Worm (Caenorhabditis elegans) whole organism, L3 larva: ENCODE measurements around the gene C35C5.10.
A peak's percentile ranks its signal among the peaks of the same experiment; 100 is the strongest.

Experiments used
- R02D3.7 ChIP-seq: fragments of 150-350 bp; optimal IDR thresholded peaks from 2 replicates; lab custom pipeline; 2014; ENCODE audit warnings: missing biosample characterization, missing genetic modification characterization
- ZK546.5 ChIP-seq: sonication (generic microtip); optimal IDR thresholded peaks from 2 replicates; lab custom pipeline; 2017; ENCODE audit warnings: missing biosample characterization, missing genetic modification characterization
- aly-2 ChIP-seq: fragments of 150-350 bp; optimal IDR thresholded peaks from 2 replicates; lab custom pipeline; 2014; ENCODE audit warnings: missing biosample characterization, missing genetic modification characterization
- ama-1 ChIP-seq: fragments of 150-350 bp; optimal IDR thresholded peaks from 2 replicates; lab custom pipeline; 2018
- ceh-16 ChIP-seq: sonication (generic microtip); optimal IDR thresholded peaks from 2 replicates; lab custom pipeline; 2017; ENCODE audit warnings: missing biosample characterization, missing genetic modification characterization
- ceh-28 ChIP-seq: fragments of 150-350 bp; optimal IDR thresholded peaks from 2 replicates; lab custom pipeline; 2014; ENCODE audit warnings: missing biosample characterization, missing genetic modification reagents, missing genetic modification characterization
- ceh-9 ChIP-seq: sonication (generic microtip); optimal IDR thresholded peaks from 2 replicates; lab custom pipeline; 2018; ENCODE audit warnings: missing biosample characterization, missing genetic modification characterization
- daf-12 ChIP-seq: fragments of 150-350 bp; optimal IDR thresholded peaks from 2 replicates; lab custom pipeline; 2014; ENCODE audit warnings: missing biosample characterization, missing genetic modification reagents, missing genetic modification characterization
- egl-5 ChIP-seq: fragments of 150-350 bp; optimal IDR thresholded peaks from 2 replicates; lab custom pipeline; 2017; ENCODE audit warnings: missing biosample characterization, missing genetic modification reagents, missing genetic modification characterization, inconsistent platforms
- elt-2 ChIP-seq: sonication (generic microtip); optimal IDR thresholded peaks from 2 replicates; lab custom pipeline; 2016; ENCODE audit warnings: missing genetic modification reagents, mild to moderate bottlenecking, missing genetic modification characterization, missing compliant biosample characterization
- fkh-10 ChIP-seq: sonication (generic microtip); optimal IDR thresholded peaks from 2 replicates; lab custom pipeline; 2017; ENCODE audit warnings: missing biosample characterization, missing genetic modification reagents, missing genetic modification characterization
- fkh-2 ChIP-seq: fragments of 150-350 bp; optimal IDR thresholded peaks from 2 replicates; lab custom pipeline; 2014; ENCODE audit warnings: missing biosample characterization, missing genetic modification reagents, missing genetic modification characterization
- fos-1 ChIP-seq: fragments of 150-350 bp; optimal IDR thresholded peaks from 2 replicates; lab custom pipeline; 2014; ENCODE audit warnings: missing biosample characterization, missing genetic modification characterization
- jun-1 ChIP-seq: fragments of 150-350 bp; optimal IDR thresholded peaks from 2 replicates; lab custom pipeline; 2014; ENCODE audit warnings: missing biosample characterization, missing genetic modification reagents, missing genetic modification characterization
- lin-15B ChIP-seq: fragments of 150-350 bp; optimal IDR thresholded peaks from 2 replicates; lab custom pipeline; 2014; ENCODE audit warnings: missing biosample characterization, missing genetic modification characterization
- lin-39 ChIP-seq: fragments of 150-350 bp; optimal IDR thresholded peaks from 2 replicates; lab custom pipeline; 2018; ENCODE audit warnings: missing biosample characterization, missing genetic modification reagents, missing genetic modification characterization
- lsy-12 ChIP-seq: sonication (generic microtip); optimal IDR thresholded peaks from 2 replicates; lab custom pipeline; 2016; ENCODE audit warnings: mild to moderate bottlenecking, missing genetic modification characterization, missing compliant biosample characterization
- mdl-1 ChIP-seq: fragments of 150-350 bp; optimal IDR thresholded peaks from 2 replicates; lab custom pipeline; 2014; ENCODE audit warnings: missing biosample characterization, missing genetic modification characterization
- nfya-1 ChIP-seq: sonication (generic microtip); optimal IDR thresholded peaks from 2 replicates; lab custom pipeline; 2017; ENCODE audit warnings: missing genetic modification characterization, mild to moderate bottlenecking, missing compliant biosample characterization, antibody characterized with exemption, moderate library complexity; ENCODE audit not compliant: insufficient read depth
- nhr-11 ChIP-seq: fragments of 150-350 bp; optimal IDR thresholded peaks from 2 replicates; lab custom pipeline; 2014; ENCODE audit warnings: missing biosample characterization, missing genetic modification characterization
- nhr-12 ChIP-seq: fragments of 150-350 bp; optimal IDR thresholded peaks from 2 replicates; lab custom pipeline; 2014; ENCODE audit warnings: missing biosample characterization, missing genetic modification characterization
- nhr-23 ChIP-seq: fragments of 150-350 bp; optimal IDR thresholded peaks from 2 replicates; lab custom pipeline; 2014; ENCODE audit warnings: missing biosample characterization, missing genetic modification reagents, missing genetic modification characterization
- nhr-237 ChIP-seq: fragments of 150-350 bp; optimal IDR thresholded peaks from 2 replicates; lab custom pipeline; 2014; ENCODE audit warnings: missing biosample characterization, missing genetic modification characterization
- nhr-25 ChIP-seq: sonication (generic microtip); optimal IDR thresholded peaks from 2 replicates; lab custom pipeline; 2017; ENCODE audit warnings: missing biosample characterization, missing genetic modification characterization
- nhr-67 ChIP-seq: fragments of 150-350 bp; optimal IDR thresholded peaks from 2 replicates; lab custom pipeline; 2014; ENCODE audit warnings: missing biosample characterization, missing genetic modification characterization
- nhr-76 ChIP-seq: fragments of 150-350 bp; sonication (generic microtip); optimal IDR thresholded peaks from 5 replicates; lab custom pipeline; 2014; ENCODE audit warnings: missing biosample characterization, missing genetic modification characterization
- nhr-77 ChIP-seq: fragments of 150-350 bp; optimal IDR thresholded peaks from 2 replicates; lab custom pipeline; 2014; ENCODE audit warnings: missing biosample characterization, missing genetic modification characterization
- pha-4 ChIP-seq: fragments of 150-350 bp; optimal IDR thresholded peaks from 2 replicates; lab custom pipeline; 2014; ENCODE audit warnings: missing biosample characterization, missing genetic modification reagents, missing genetic modification characterization
- pqm-1 ChIP-seq: fragments of 150-350 bp; optimal IDR thresholded peaks from 2 replicates; lab custom pipeline; 2017; ENCODE audit warnings: missing biosample characterization, missing genetic modification characterization, inconsistent platforms
- sea-2 ChIP-seq: fragments of 150-350 bp; sonication (generic microtip); optimal IDR thresholded peaks from 4 replicates; lab custom pipeline; 2014; ENCODE audit warnings: missing biosample characterization, missing genetic modification reagents, missing genetic modification characterization
- skn-1 ChIP-seq: fragments of 150-350 bp; optimal IDR thresholded peaks from 2 replicates; lab custom pipeline; 2014; ENCODE audit warnings: missing biosample characterization, missing genetic modification characterization
- snpc-4 ChIP-seq: fragments of 150-350 bp; optimal IDR thresholded peaks from 2 replicates; lab custom pipeline; 2014; ENCODE audit warnings: missing biosample characterization, missing genetic modification characterization
- tbx-2 ChIP-seq: sonication (generic microtip); optimal IDR thresholded peaks from 2 replicates; lab custom pipeline; 2016; ENCODE audit warnings: mild to moderate bottlenecking, missing genetic modification characterization, missing compliant biosample characterization
- unc-62 ChIP-seq: fragments of 150-350 bp; sonication (generic microtip); optimal IDR thresholded peaks from 4 replicates; lab custom pipeline; 2014; ENCODE audit warnings: missing biosample characterization, missing genetic modification reagents, missing genetic modification characterization
- zag-1 ChIP-seq: fragments of 150-350 bp; optimal IDR thresholded peaks from 2 replicates; lab custom pipeline; 2014; ENCODE audit warnings: missing biosample characterization, missing genetic modification characterization
- ztf-11 ChIP-seq: fragments of 150-350 bp; optimal IDR thresholded peaks from 2 replicates; lab custom pipeline; 2014; ENCODE audit warnings: missing biosample characterization, missing genetic modification characterization
- ztf-4 ChIP-seq: fragments of 150-350 bp; optimal IDR thresholded peaks from 2 replicates; lab custom pipeline; 2014; ENCODE audit warnings: missing biosample characterization, missing genetic modification characterization

The C35C5.10 gene

ce11 chrX:11556194-11556739 lies at the start of gene C35C5.10:
TSS of gene C35C5.10 (plus strand) at chrX:11556244.
- TF ChIP-seq elt-2 (tag; lab: Kevin White, UChicago) (peak; percentile 72), pqm-1 (tag; lab: Kevin White, UChicago) (peak; percentile 72), ZK546.5 (tag; lab: Kevin White, UChicago) (no peak)

ce11 chrX:11507836-11508235 lies 48.2 kb upstream of the C35C5.10 start:
- no peak for TF ChIP-seq nhr-23 (tag; lab: Kevin White, UChicago)
- TF ChIP-seq lin-15B (tag; lab: Kevin White, UChicago), result no peak
- TF ChIP-seq unc-62, result no peak
- TF ChIP-seq nhr-67, result no peak
- TF ChIP-seq ceh-9 (tag; lab: Kevin White, UChicago), result no peak
- no peak for TF ChIP-seq ceh-16
- no peak for TF ChIP-seq sea-2
- TF ChIP-seq ZK546.5 (tag; lab: Kevin White, UChicago), result no peak
- TF ChIP-seq nhr-77 (tag; lab: Kevin White, UChicago), result no peak

- TF ChIP-seq pqm-1 (tag; lab: Kevin White, UChicago), result peak; percentile 75
- TF ChIP-seq elt-2 (tag; lab: Kevin White, UChicago), result peak; percentile 88
- no peak for TF ChIP-seq ama-1 (lab: Kevin White, UChicago)
- no peak for TF ChIP-seq nhr-237 (tag; lab: Kevin White, UChicago)
These were observed 46.5 kb upstream of the C35C5.10 start for ce11 chrX:11509547-11509946.

ce11 chrX:11511231-11511630 lies 44.8 kb upstream of the C35C5.10 start, which contains the start of gene ccdc-149:
TSS of gene ccdc-149 (minus strand) at chrX:11511451.
- TF ChIP-seq ztf-11 (tag; lab: Kevin White, UChicago), result no peak
- no peak for TF ChIP-seq aly-2 (tag; lab: Kevin White, UChicago)
- TF ChIP-seq elt-2 (tag; lab: Kevin White, UChicago), result peak; percentile 11
- no peak for TF ChIP-seq mdl-1 (tag; lab: Kevin White, UChicago)

DNA sequence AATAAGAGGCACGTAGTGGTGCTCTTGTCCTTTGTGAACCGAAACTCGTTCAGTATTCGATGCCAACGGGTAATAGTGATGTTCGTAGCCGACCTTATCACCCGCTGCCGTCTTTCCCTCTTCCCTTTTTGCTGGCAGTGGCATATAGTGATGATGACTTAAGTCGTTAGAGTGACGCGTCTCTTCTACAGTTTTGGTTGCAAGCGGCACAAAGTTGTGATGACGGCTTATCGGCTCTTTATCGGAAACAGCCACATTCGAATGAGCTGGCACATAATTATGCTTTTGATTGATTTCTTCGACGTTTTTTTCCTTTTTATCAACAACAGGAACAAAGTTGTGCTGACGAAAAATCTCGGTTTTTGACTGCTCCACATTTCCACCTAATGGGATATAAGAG lies 40.7 kb upstream of the C35C5.10 start:
- TF ChIP-seq fkh-2 (no peak), zag-1 (tag; lab: Kevin White, UChicago) (no peak), nhr-67 (no peak), tbx-2 (tag; lab: Kevin White, UChicago) (no peak), nhr-23 (tag; lab: Kevin White, UChicago) (no peak), nhr-76 (tag; lab: Kevin White, UChicago) (no peak), pqm-1 (tag; lab: Kevin White, UChicago) (peak; percentile 88), ceh-9 (tag; lab: Kevin White, UChicago) (no peak), nhr-25 (tag; lab: Kevin White, UChicago) (no peak), unc-62 (no peak), nhr-77 (tag; lab: Kevin White, UChicago) (no peak), lin-39 (tag; lab: Kevin White, UChicago) (no peak), elt-2 (tag; lab: Kevin White, UChicago) (peak; percentile 98), ztf-4 (no peak), nhr-12 (no peak), nhr-11 (no peak), egl-5 (tag; lab: Kevin White, UChicago) (no peak), skn-1 (tag; lab: Kevin White, UChicago) (peak; percentile 76), daf-12 (tag; lab: Kevin White, UChicago) (no peak), nfya-1 (tag; lab: Kevin White, UChicago) (no peak), snpc-4 (no peak), ceh-28 (tag; lab: Kevin White, UChicago) (no peak), fos-1 (tag; lab: Kevin White, UChicago) (peak; percentile 3), lsy-12 (tag; lab: Kevin White, UChicago) (no peak), sea-2 (no peak), ZK546.5 (tag; lab: Kevin White, UChicago) (no peak), R02D3.7 (no peak), ceh-16 (no peak), jun-1 (tag; lab: Kevin White, UChicago) (peak; percentile 92), mdl-1 (tag; lab: Kevin White, UChicago) (no peak), fkh-10 (GFP tag; lab: Kevin White, UChicago) (no peak), pha-4 (tag; lab: Kevin White, UChicago) (peak; percentile 23)
